In genomic region chrIV:7393700-7394099, ce11 we compare ENCODE assay signal across 6 worm cellular contexts.
TF ChIP-seq lines count a peak whose summit lies in the region.

Gene pitr-1, plus strand, starts transcription at chrIV:7394085.

TF ChIP-seq in whole organism, L1 larva, 84 proteins besides CTCF, POLR2A, EP300 and RAD21 (continues in another document):
- TF ChIP-seq mef-2 (tag; optimal IDR thresholded peaks at IDR 0.05; lab: Kevin White, UChicago) (no peak), ztf-11 (tag; optimal IDR thresholded peaks at IDR 0.05; lab: Kevin White, UChicago) (no peak), swsn-7 (tag; optimal IDR thresholded peaks at IDR 0.05; lab: Kevin White, UChicago) (no peak), elt-3 (tag; optimal IDR thresholded peaks at IDR 0.05; lab: Kevin White, UChicago) (no peak), nhr-19 (GFP tag; conservative IDR thresholded peaks at IDR 0.05; lab: Robert Waterston, UW) (no peak), ztf-4 (tag; optimal IDR thresholded peaks at IDR 0.05; lab: Kevin White, UChicago) (no peak), nhr-90 (tag; optimal IDR thresholded peaks at IDR 0.05; lab: Kevin White, UChicago; ENCODE audit: poor library complexity) (peak; percentile 6), dpl-1 (GFP tag; optimal IDR thresholded peaks at IDR 0.05; lab: Kevin White, UChicago) (no peak), nhr-20 (tag; optimal IDR thresholded peaks at IDR 0.05; lab: Kevin White, UChicago) (no peak), blmp-1 (tag; optimal IDR thresholded peaks at IDR 0.05; lab: Kevin White, UChicago) (no peak), elt-2 (tag; optimal IDR thresholded peaks at IDR 0.05; lab: Kevin White, UChicago) (peak; percentile 87), sox-4 (tag; optimal IDR thresholded peaks at IDR 0.05; lab: Kevin White, UChicago) (no peak), dsc-1 (tag; optimal IDR thresholded peaks at IDR 0.05; lab: Kevin White, UChicago) (no peak), lin-35 (GFP tag; optimal IDR thresholded peaks at IDR 0.05; lab: Kevin White, UChicago) (peak in 1 of 2 experiments; percentile 33), lin-13 (GFP tag; optimal IDR thresholded peaks at IDR 0.05; lab: Kevin White, UChicago) (no peak), ceh-88 (GFP tag; IDR thresholded peaks at IDR 0.05; lab: Robert Waterston, UW) (no peak)

TF ChIP-seq in whole organism, L2 larva, 48 proteins besides CTCF, POLR2A, EP300 and RAD21:
- TF ChIP-seq fos-1 (tag; optimal IDR thresholded peaks at IDR 0.05; lab: Kevin White, UChicago) (peak; percentile 43), sma-9 (GFP tag; optimal IDR thresholded peaks at IDR 0.05; lab: Kevin White, UChicago) (peak; percentile 73), sma-9 (tag; optimal IDR thresholded peaks at IDR 0.05; lab: Kevin White, UChicago) (no peak), nhr-129 (tag; optimal IDR thresholded peaks at IDR 0.05; lab: Kevin White, UChicago) (peak; percentile 25), F13H6.1 (tag; optimal IDR thresholded peaks at IDR 0.05; lab: Kevin White, UChicago) (no peak), lin-13 (GFP tag; optimal IDR thresholded peaks at IDR 0.05; lab: Kevin White, UChicago) (no peak), elt-1 (tag; optimal IDR thresholded peaks at IDR 0.05; lab: Kevin White, UChicago) (no peak), crh-2 (tag; optimal IDR thresholded peaks at IDR 0.05; lab: Kevin White, UChicago) (peak; percentile 18), lsy-2 (tag; optimal IDR thresholded peaks at IDR 0.05; lab: Kevin White, UChicago) (peak in 1 of 2 experiments; percentile 6)
TF ChIP-seq in whole organism, L2 larva: peak in this region for 5.

TF ChIP-seq in whole organism, L3 larva, 47 proteins besides CTCF, POLR2A, EP300 and RAD21:
- TF ChIP-seq elt-2 (tag; optimal IDR thresholded peaks at IDR 0.05; lab: Kevin White, UChicago) (peak; percentile 87), tbx-2 (tag; optimal IDR thresholded peaks at IDR 0.05; lab: Kevin White, UChicago) (no peak), pha-4 (tag; optimal IDR thresholded peaks at IDR 0.05; lab: Kevin White, UChicago) (peak; percentile 30), jun-1 (tag; optimal IDR thresholded peaks at IDR 0.05; lab: Kevin White, UChicago) (peak; percentile 70), unc-39 (tag; optimal IDR thresholded peaks at IDR 0.05; lab: Kevin White, UChicago) (no peak), egl-5 (tag; optimal IDR thresholded peaks at IDR 0.05; lab: Kevin White, UChicago) (no peak), pqm-1 (tag; optimal IDR thresholded peaks at IDR 0.05; lab: Kevin White, UChicago) (peak; percentile 83)

TF ChIP-seq in whole organism, L4 larva, 104 proteins besides CTCF, POLR2A, EP300 and RAD21 (continues in another document):
- TF ChIP-seq hlh-11 (tag; optimal IDR thresholded peaks at IDR 0.05; lab: Kevin White, UChicago), result peak; percentile 88
- TF ChIP-seq daf-16 (GFP tag; optimal IDR thresholded peaks at IDR 0.05; lab: Kevin White, UChicago), result no peak
- TF ChIP-seq daf-16 (tag; optimal IDR thresholded peaks at IDR 0.05; lab: Kevin White, UChicago), result peak; percentile 84
- peak; percentile 78 for TF ChIP-seq nhr-28 (tag; optimal IDR thresholded peaks at IDR 0.05; lab: Kevin White, UChicago)
- peak; percentile 88 for TF ChIP-seq pqm-1 (tag; optimal IDR thresholded peaks at IDR 0.05; lab: Kevin White, UChicago)
- peak in 1 of 2 experiments; percentile 42 for TF ChIP-seq hif-1 (tag; optimal IDR thresholded peaks at IDR 0.05; lab: Kevin White, UChicago)
- TF ChIP-seq nhr-237 (tag; optimal IDR thresholded peaks at IDR 0.05; lab: Kevin White, UChicago), result no peak
- TF ChIP-seq F26F4.8 (GFP tag; conservative IDR thresholded peaks at IDR 0.05; lab: Robert Waterston, UW), result no peak
- peak; percentile 2 for TF ChIP-seq lin-13 (GFP tag; optimal IDR thresholded peaks at IDR 0.05; lab: Kevin White, UChicago)
- TF ChIP-seq fos-1 (tag; optimal IDR thresholded peaks at IDR 0.05; lab: Kevin White, UChicago), result peak; percentile 24
- TF ChIP-seq hlh-30 (tag; optimal IDR thresholded peaks at IDR 0.05; lab: Kevin White, UChicago; ENCODE audit: insufficient read depth), result peak; percentile 54
- peak; percentile 61 for TF ChIP-seq nhr-77 (tag; optimal IDR thresholded peaks at IDR 0.05; lab: Kevin White, UChicago)
- peak; percentile 24; the same call in 1 of the 2 replicates for TF ChIP-seq pha-4 (GFP tag; IDR thresholded peaks at IDR 0.05; lab: Robert Waterston, UW)
- TF ChIP-seq pha-4 (tag; optimal IDR thresholded peaks at IDR 0.05; lab: Kevin White, UChicago), result no peak
- TF ChIP-seq unc-62 (GFP tag; optimal IDR thresholded peaks at IDR 0.05 in 1 of 2; lab: Kevin White, UChicago), result no peak
- no peak for TF ChIP-seq unc-62 (tag; optimal IDR thresholded peaks at IDR 0.05; lab: Kevin White, UChicago)
- TF ChIP-seq nhr-102 (tag; optimal IDR thresholded peaks at IDR 0.05; lab: Kevin White, UChicago), result peak; percentile 38
- TF ChIP-seq Y48G9A.11 (GFP tag; IDR thresholded peaks at IDR 0.05; lab: Robert Waterston, UW), result no peak
- no peak for TF ChIP-seq lin-29 (GFP tag; IDR thresholded peaks at IDR 0.05; lab: Robert Waterston, UW)
- TF ChIP-seq dmd-6 (GFP tag; IDR thresholded peaks at IDR 0.05; lab: Robert Waterston, UW), result peak; percentile 59
- peak; percentile 78 for TF ChIP-seq dve-1 (tag; optimal IDR thresholded peaks at IDR 0.05; lab: Kevin White, UChicago; ENCODE audit: insufficient read depth)

TF ChIP-seq in whole organism, late embryonic, 69 proteins besides CTCF, POLR2A, EP300 and RAD21:
- no peak for TF ChIP-seq unc-42 (tag; optimal IDR thresholded peaks at IDR 0.05; lab: Kevin White, UChicago)
- peak; percentile 60 for TF ChIP-seq elt-2 (tag; optimal IDR thresholded peaks at IDR 0.05; lab: Kevin White, UChicago)
- TF ChIP-seq dve-1 (tag; optimal IDR thresholded peaks at IDR 0.05; lab: Kevin White, UChicago), result no peak
- TF ChIP-seq ceh-19 (GFP tag; optimal IDR thresholded peaks at IDR 0.05; lab: Kevin White, UChicago), result no peak
- TF ChIP-seq T23F11.4 (GFP tag; optimal IDR thresholded peaks at IDR 0.05; lab: Kevin White, UChicago), result no peak
- no peak for TF ChIP-seq ceh-30 (tag; optimal IDR thresholded peaks at IDR 0.05; lab: Kevin White, UChicago)

TF ChIP-seq in whole organism, young adult, 124 proteins besides CTCF, POLR2A, EP300 and RAD21:
- TF ChIP-seq nhr-80 (tag; optimal IDR thresholded peaks at IDR 0.05; lab: Kevin White, UChicago) (peak; percentile 60), cebp-1 (GFP tag; IDR thresholded peaks at IDR 0.05; lab: Robert Waterston, UW) (no peak), cebp-1 (tag; optimal IDR thresholded peaks at IDR 0.05; lab: Kevin White, UChicago) (peak; percentile 15), snpc-3.4 (tag; optimal IDR thresholded peaks at IDR 0.05; lab: Kevin White, UChicago) (no peak), egl-44 (GFP tag; IDR thresholded peaks at IDR 0.05; lab: Robert Waterston, UW) (no peak), ekl-4 (GFP tag; IDR thresholded peaks at IDR 0.05; lab: Robert Waterston, UW) (no peak), lir-1 (GFP tag; conservative IDR thresholded peaks at IDR 0.05; lab: Robert Waterston, UW) (no peak), attf-5 (GFP tag; optimal IDR thresholded peaks at IDR 0.05; lab: Kevin White, UChicago) (peak; percentile 16), nfya-2 (GFP tag; IDR thresholded peaks at IDR 0.05; lab: Robert Waterston, UW) (no peak), ZK185.1 (tag; optimal IDR thresholded peaks at IDR 0.05; lab: Kevin White, UChicago; ENCODE audit: poor library complexity, severe bottlenecking) (peak; percentile 3), C06A6.2 (GFP tag; conservative IDR thresholded peaks at IDR 0.05; lab: Robert Waterston, UW) (no peak), xnd-1 (tag; optimal IDR thresholded peaks at IDR 0.05; lab: Kevin White, UChicago) (no peak), pbrm-1 (GFP tag; IDR thresholded peaks at IDR 0.05; lab: Robert Waterston, UW) (no peak), hmg-20 (GFP tag; IDR thresholded peaks at IDR 0.05; lab: Robert Waterston, UW) (no peak), F49E8.2 (tag; optimal IDR thresholded peaks at IDR 0.05; lab: Kevin White, UChicago; ENCODE audit: insufficient read depth) (no peak), dpl-1 (GFP tag; optimal IDR thresholded peaks at IDR 0.05; lab: Kevin White, UChicago) (no peak), lin-54 (GFP tag; optimal IDR thresholded peaks at IDR 0.05; lab: Kevin White, UChicago) (no peak), snpc-1.1 (tag; optimal IDR thresholded peaks at IDR 0.05; lab: Kevin White, UChicago; ENCODE audit: insufficient read depth) (no peak)
TF ChIP-seq in whole organism, young adult: peak in this region for 4.
